Worm (Caenorhabditis elegans): ENCODE results near the gene F28B4.3.

DNA sequence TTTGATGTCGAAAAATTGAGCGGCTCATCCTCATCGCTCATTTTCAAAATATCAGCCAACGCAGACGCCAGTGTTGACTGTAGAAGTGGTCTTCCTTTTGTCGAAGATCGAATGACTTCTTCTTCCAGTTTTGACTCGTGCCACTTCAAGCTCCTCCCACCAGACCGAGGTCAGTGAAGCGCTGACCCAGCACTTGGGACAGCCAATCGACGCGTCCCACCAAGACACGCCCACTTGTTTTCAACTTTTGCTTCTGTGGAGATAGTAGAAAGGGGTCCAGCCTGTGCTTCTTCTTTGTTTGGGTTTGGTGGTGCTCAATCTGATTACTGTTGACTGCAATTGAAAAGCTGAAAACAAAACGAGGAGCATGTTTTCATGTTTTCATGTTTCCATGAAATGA, 36.0 kb downstream of the F28B4.3 start, which contains the start of gene fax-1:
- TF ChIP-seq tbx-11 (GFP tag; IDR thresholded peaks at IDR 0.05): no peak
- TF ChIP-seq scrt-1 (GFP tag; IDR thresholded peaks at IDR 0.05): no peak
- no peak for TF ChIP-seq flt-1 (GFP tag; IDR thresholded peaks at IDR 0.05)
- TF ChIP-seq B0310.2 (tag; optimal IDR thresholded peaks at IDR 0.05): no peak
- no peak for TF ChIP-seq ama-1 (optimal IDR thresholded peaks at IDR 0.05)
- no peak for TF ChIP-seq pes-1 (GFP tag; IDR thresholded peaks at IDR 0.05)
- TF ChIP-seq hnd-1 (tag; optimal IDR thresholded peaks at IDR 0.05): no peak

Measured in whole organism, early embryonic.